Worm (Caenorhabditis elegans) whole organism, early embryonic: ENCODE results near the gene K01D12.10.

Source experiments
- F13C5.2 ChIP-seq: sonication (generic microtip); optimal IDR thresholded peaks from 2 replicates; lab custom pipeline; 2017; ENCODE audit warnings: mild to moderate bottlenecking, missing genetic modification characterization, inconsistent platforms, missing compliant biosample characterization
- aly-1 ChIP-seq: sonication (generic microtip); optimal IDR thresholded peaks from 2 replicates; lab custom pipeline; 2016; ENCODE audit warnings: missing genetic modification characterization, missing compliant biosample characterization
- ama-1 ChIP-seq: fragments of 150-350 bp; optimal IDR thresholded peaks from 2 replicates; lab custom pipeline; 2014
- flt-1 ChIP-seq: fragments of 200-800 bp; sonication (Bioruptor generic); IDR thresholded peaks from 2 replicates; pipeline ENCODE4 v1.3.6; 2022; ENCODE audit warnings: missing genetic modification characterization, missing compliant biosample characterization
- sea-1 ChIP-seq: fragments of 200-800 bp; sonication (Bioruptor generic); conservative IDR thresholded peaks from 2 replicates; pipeline ENCODE4 v1.3.6; 2022; ENCODE audit warnings: missing genetic modification characterization, missing compliant biosample characterization

DNA sequence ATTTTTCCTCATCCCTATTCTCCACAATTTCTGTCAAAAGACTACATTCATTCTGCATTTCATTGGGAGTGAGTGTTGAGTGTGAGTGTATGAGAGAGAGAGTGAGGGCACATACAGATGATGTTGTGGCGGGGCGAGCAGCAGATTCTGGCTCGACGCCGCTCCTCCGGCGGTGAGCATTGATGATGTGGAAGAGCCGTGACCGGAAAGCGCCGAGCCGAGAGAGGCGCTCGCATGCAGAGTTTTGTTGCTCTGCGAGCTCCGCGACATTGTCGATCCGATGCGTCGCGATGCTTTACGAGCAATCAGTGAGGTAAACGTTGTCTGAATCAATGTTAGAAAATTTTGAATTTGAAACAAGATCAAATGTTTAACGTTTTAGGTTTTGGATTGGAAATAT is 49.7 kb downstream of the K01D12.10 start:
- TF ChIP-seq F13C5.2 (no peak), ama-1 (lab: Kevin White, UChicago) (no peak), sea-1 (GFP tag; lab: Robert Waterston, UW) (no peak), flt-1 (GFP tag; lab: Robert Waterston, UW) (no peak), aly-1 (no peak)
